Worm (Caenorhabditis elegans): ENCODE data around the gene K03B4.9.

Gene K03B4.9

ce11 chrV:4698675-4699074, 26.3 kb upstream of the K03B4.9 start:
- TF ChIP-seq tbx-7 (tag; optimal IDR thresholded peaks at IDR 0.05) = no peak
- TF ChIP-seq C38D4.7 (GFP tag; optimal IDR thresholded peaks at IDR 0.05) = no peak
- TF ChIP-seq pat-9 (tag; optimal IDR thresholded peaks at IDR 0.05) = no peak
- no peak for TF ChIP-seq ceh-48 (tag; optimal IDR thresholded peaks at IDR 0.05)
- no peak for TF ChIP-seq F13H6.1 (tag; optimal IDR thresholded peaks at IDR 0.05)
- no peak for TF ChIP-seq ceh-14 (tag; optimal IDR thresholded peaks at IDR 0.05)
- TF ChIP-seq pax-1 (tag; optimal IDR thresholded peaks at IDR 0.05) = no peak
- no peak for TF ChIP-seq hlh-6 (tag; optimal IDR thresholded peaks at IDR 0.05)
- TF ChIP-seq rnt-1 (tag; optimal IDR thresholded peaks at IDR 0.05) = no peak
- TF ChIP-seq pqm-1 (tag; optimal IDR thresholded peaks at IDR 0.05) = no peak
- no peak for TF ChIP-seq Y22D7AL.16 (tag; optimal IDR thresholded peaks at IDR 0.05)
- no peak for TF ChIP-seq nhr-11 (tag; optimal IDR thresholded peaks at IDR 0.05)
- TF ChIP-seq eyg-1 (tag; optimal IDR thresholded peaks at IDR 0.05) = no peak
- no peak for TF ChIP-seq mec-3 (tag; optimal IDR thresholded peaks at IDR 0.05; ENCODE audit: borderline replicate concordance)

- TF ChIP-seq ref-2 (tag; optimal IDR thresholded peaks at IDR 0.05) = no peak
- no peak for TF ChIP-seq ceh-2 (tag; optimal IDR thresholded peaks at IDR 0.05)
- TF ChIP-seq pag-3 (tag; optimal IDR thresholded peaks at IDR 0.05; ENCODE audit: borderline replicate concordance) = no peak
- no peak for TF ChIP-seq tbx-7 (tag; optimal IDR thresholded peaks at IDR 0.05)
- no peak for TF ChIP-seq ceh-30 (tag; optimal IDR thresholded peaks at IDR 0.05)
- TF ChIP-seq ttx-3 (tag; optimal IDR thresholded peaks at IDR 0.05) = no peak
- TF ChIP-seq ceh-19 (GFP tag; optimal IDR thresholded peaks at IDR 0.05) = no peak
- TF ChIP-seq ceh-45 (GFP tag; IDR thresholded peaks at IDR 0.05) = no peak
Measured at ce11 chrV:4694466-4695092, 22.2 kb upstream of the K03B4.9 start.

ce11 chrV:4693282-4693588, 20.8 kb upstream of the K03B4.9 start:
- no peak for TF ChIP-seq ceh-45 (GFP tag; IDR thresholded peaks at IDR 0.05)
- TF ChIP-seq K09A11.1 (tag; optimal IDR thresholded peaks at IDR 0.05; ENCODE audit: insufficient read depth) = no peak
- no peak for TF ChIP-seq tbx-7 (tag; optimal IDR thresholded peaks at IDR 0.05)
- no peak for TF ChIP-seq C08G9.2 (tag; optimal IDR thresholded peaks at IDR 0.05)
- TF ChIP-seq ceh-2 (tag; optimal IDR thresholded peaks at IDR 0.05) = no peak
- no peak for TF ChIP-seq pha-4 (tag; optimal IDR thresholded peaks at IDR 0.05)
- no peak for TF ChIP-seq fax-1 (tag; optimal IDR thresholded peaks at IDR 0.05)

- TF ChIP-seq dve-1 (tag; optimal IDR thresholded peaks at IDR 0.05) (no peak), rnt-1 (tag; optimal IDR thresholded peaks at IDR 0.05) (no peak), pros-1 (tag; optimal IDR thresholded peaks at IDR 0.05) (no peak), odd-2 (tag; optimal IDR thresholded peaks at IDR 0.05) (no peak), hlh-15 (tag; optimal IDR thresholded peaks at IDR 0.05) (no peak), tbx-7 (tag; optimal IDR thresholded peaks at IDR 0.05) (no peak), hlh-8 (tag; optimal IDR thresholded peaks at IDR 0.05) (no peak), gmeb-2 (tag; optimal IDR thresholded peaks at IDR 0.05) (no peak), elt-4 (tag; optimal IDR thresholded peaks at IDR 0.05) (no peak), T23F11.4 (GFP tag; optimal IDR thresholded peaks at IDR 0.05) (no peak), ceh-24 (tag; optimal IDR thresholded peaks at IDR 0.05) (no peak), ref-2 (tag; optimal IDR thresholded peaks at IDR 0.05) (no peak), ceh-6 (GFP tag; optimal IDR thresholded peaks at IDR 0.05) (no peak), F13H6.1 (tag; optimal IDR thresholded peaks at IDR 0.05) (no peak), hlh-13 (GFP tag; optimal IDR thresholded peaks at IDR 0.05) (no peak), ceh-31 (tag; optimal IDR thresholded peaks at IDR 0.05) (no peak)
Measured at ce11 chrV:4692382-4693281, 20.2 kb upstream of the K03B4.9 start, which contains the start of gene cpg-8. TSS of gene cpg-8 (minus strand) at chrV:4692432.

Measured in whole organism, late embryonic.